Worm (Caenorhabditis elegans): ENCODE results near the gene sre-48.

ce11 chrII:13939531-13939930, 40.2 kb downstream of the sre-48 start, which contains the start of gene W07G1.1:
- TF ChIP-seq rnt-1 (tag; optimal IDR thresholded peaks at IDR 0.05) (no peak), egl-27 (tag; optimal IDR thresholded peaks at IDR 0.05) (no peak), ztf-11 (tag; optimal IDR thresholded peaks at IDR 0.05) (no peak), nhr-11 (tag; optimal IDR thresholded peaks at IDR 0.05) (no peak), mdl-1 (tag; optimal IDR thresholded peaks at IDR 0.05) (no peak), ama-1 (optimal IDR thresholded peaks at IDR 0.05) (no peak), zag-1 (tag; optimal IDR thresholded peaks at IDR 0.05) (no peak), swsn-7 (tag; optimal IDR thresholded peaks at IDR 0.05) (no peak), unc-130 (tag; optimal IDR thresholded peaks at IDR 0.05) (no peak), ceh-82 (tag; optimal IDR thresholded peaks at IDR 0.05) (no peak), fos-1 (tag; optimal IDR thresholded peaks at IDR 0.05) (no peak), nhr-19 (GFP tag; conservative IDR thresholded peaks at IDR 0.05) (no peak), snpc-4 (tag; optimal IDR thresholded peaks at IDR 0.05) (no peak)

All from whole organism, L1 larva.